Worm (Caenorhabditis elegans) whole organism, L4 larva: ENCODE data around the gene F07C3.2.

Source experiments
- D1046.2 ChIP-seq: fragments of 200-800 bp; sonication (Bioruptor generic); IDR thresholded peaks from 2 replicates; pipeline ENCODE4 v1.3.6; 2022; ENCODE audit warnings: missing genetic modification characterization, missing compliant biosample characterization
- F49E8.2 ChIP-seq: sonication (generic microtip); optimal IDR thresholded peaks from 2 replicates; lab custom pipeline; 2016; ENCODE audit warnings: missing compliant biosample characterization, mild to moderate bottlenecking, missing genetic modification characterization, borderline replicate concordance
- R02D3.7 ChIP-seq: fragments of 150-350 bp; sonication (generic microtip); optimal IDR thresholded peaks from 3 replicates; lab custom pipeline; 2014; ENCODE audit warnings: missing biosample characterization, missing genetic modification characterization
- T20F7.1 ChIP-seq: fragments of 200-800 bp; sonication (Bioruptor generic); optimal IDR thresholded peaks from 2 replicates; lab custom pipeline; 2018; ENCODE audit warnings: mild to moderate bottlenecking, missing genetic modification characterization, missing compliant biosample characterization
- T26A8.4 ChIP-seq: fragments of 200-800 bp; sonication (Bioruptor generic); IDR thresholded peaks from 2 replicates; pipeline ENCODE4 v1.3.6; 2022; ENCODE audit warnings: missing genetic modification characterization, missing compliant biosample characterization
- Y75B8A.6 ChIP-seq: fragments of 200-800 bp; sonication (Bioruptor generic); IDR thresholded peaks from 2 replicates; pipeline ENCODE4 v1.3.6; 2022; ENCODE audit warnings: missing genetic modification reagents, missing genetic modification characterization, missing compliant biosample characterization
- ZK546.5 ChIP-seq, 2 experiments: sonication (generic microtip); optimal IDR thresholded peaks; 2 replicates each; lab custom pipeline; 2017; ENCODE audit warnings: missing biosample characterization in 2 of 2, missing genetic modification characterization in 2 of 2
- ama-1 ChIP-seq: fragments of 150-350 bp; optimal IDR thresholded peaks from 2 replicates; lab custom pipeline; 2014; ENCODE audit warnings: inconsistent platforms, mixed read lengths
- attf-4 ChIP-seq: sonication (generic microtip); optimal IDR thresholded peaks from 3 replicates; lab custom pipeline; 2017; ENCODE audit warnings: missing biosample characterization, missing genetic modification characterization
- ceh-20 ChIP-seq: fragments of 200-800 bp; sonication (Bioruptor generic); IDR thresholded peaks from 2 replicates; pipeline ENCODE4 v1.3.6; 2022; ENCODE audit warnings: missing genetic modification reagents, missing genetic modification characterization, missing compliant biosample characterization
- daf-19 ChIP-seq: fragments of 200-800 bp; sonication (Bioruptor generic); conservative IDR thresholded peaks from 2 replicates; pipeline ENCODE4 v1.3.6; 2022; ENCODE audit warnings: missing genetic modification characterization, missing compliant biosample characterization
- daf-8 ChIP-seq: fragments of 200-800 bp; sonication (Bioruptor generic); IDR thresholded peaks from 2 replicates; pipeline ENCODE4 v1.3.6; 2022; ENCODE audit warnings: missing genetic modification characterization, missing compliant biosample characterization
- dmd-9 ChIP-seq: fragments of 200-800 bp; sonication (Bioruptor generic); IDR thresholded peaks from 2 replicates; pipeline ENCODE4 v1.3.6; 2022; ENCODE audit warnings: missing genetic modification reagents, missing genetic modification characterization, missing compliant biosample characterization
- dpl-1 ChIP-seq: fragments of 150-350 bp; optimal IDR thresholded peaks from 2 replicates; lab custom pipeline; 2014; ENCODE audit warnings: missing biosample characterization, missing genetic modification reagents, missing genetic modification characterization
- duxl-1 ChIP-seq: sonication (generic microtip); optimal IDR thresholded peaks from 2 replicates; lab custom pipeline; 2016; ENCODE audit warnings: mild to moderate bottlenecking, missing genetic modification characterization, moderate library complexity, missing compliant biosample characterization; ENCODE audit not compliant: poor library complexity
- dve-1 ChIP-seq: sonication (generic microtip); optimal IDR thresholded peaks from 2 replicates; lab custom pipeline; 2017; ENCODE audit warnings: antibody characterized with exemption, mild to moderate bottlenecking, missing genetic modification characterization, missing compliant biosample characterization; ENCODE audit not compliant: insufficient read depth
- egl-43 ChIP-seq: fragments of 200-800 bp; sonication (Bioruptor generic); IDR thresholded peaks from 2 replicates; pipeline ENCODE4 v1.3.6; 2022; ENCODE audit warnings: missing genetic modification reagents, missing genetic modification characterization, missing compliant biosample characterization
- fos-1 ChIP-seq: fragments of 150-350 bp; optimal IDR thresholded peaks from 2 replicates; lab custom pipeline; 2014; ENCODE audit warnings: missing biosample characterization, missing genetic modification characterization
- gei-8 ChIP-seq: fragments of 200-800 bp; sonication (Bioruptor generic); optimal IDR thresholded peaks from 2 replicates; lab custom pipeline; 2018; ENCODE audit warnings: mild to moderate bottlenecking, missing genetic modification characterization, missing compliant biosample characterization
- hif-1 ChIP-seq, 2 experiments: sonication (generic microtip); optimal IDR thresholded peaks; 2 replicates each; lab custom pipeline; 2016 to 2017; ENCODE audit warnings: missing compliant biosample characterization in 2 of 2, missing genetic modification characterization in 2 of 2, missing genetic modification reagents in 2 of 2, missing genotype in 2 of 2, mild to moderate bottlenecking in 1 of 2
- hlh-11 ChIP-seq: fragments of 200-800 bp; sonication (Bioruptor generic); optimal IDR thresholded peaks from 2 replicates; lab custom pipeline; 2018; ENCODE audit warnings: mild to moderate bottlenecking, missing genetic modification characterization, missing compliant biosample characterization
- hlh-30 ChIP-seq: sonication (generic microtip); optimal IDR thresholded peaks from 2 replicates; lab custom pipeline; 2017; ENCODE audit warnings: antibody characterized with exemption, mild to moderate bottlenecking, missing genetic modification characterization, missing compliant biosample characterization; ENCODE audit not compliant: insufficient read depth
- jun-1 ChIP-seq: fragments of 150-350 bp; optimal IDR thresholded peaks from 2 replicates; lab custom pipeline; 2014; ENCODE audit warnings: missing biosample characterization, missing genetic modification reagents, missing genetic modification characterization
- lin-13 ChIP-seq: fragments of 150-350 bp; optimal IDR thresholded peaks from 2 replicates; lab custom pipeline; 2014; ENCODE audit warnings: missing biosample characterization, missing genetic modification reagents, missing genetic modification characterization
- lin-15B ChIP-seq: fragments of 150-350 bp; sonication (generic microtip); optimal IDR thresholded peaks from 3 replicates; lab custom pipeline; 2014; ENCODE audit warnings: missing biosample characterization, missing genetic modification characterization
- lin-39 ChIP-seq: fragments of 150-350 bp; optimal IDR thresholded peaks from 2 replicates; lab custom pipeline; 2014; ENCODE audit warnings: missing biosample characterization, missing genetic modification reagents, missing genetic modification characterization
- lir-3 ChIP-seq: sonication (generic microtip); optimal IDR thresholded peaks from 2 replicates; lab custom pipeline; 2016; ENCODE audit warnings: mild to moderate bottlenecking, missing genetic modification characterization, missing compliant biosample characterization
- lsy-2 ChIP-seq, 2 experiments: fragments of 150-350 bp in 1 of 2; sonication (generic microtip) in 1 of 2; optimal IDR thresholded peaks; 2 replicates each; lab custom pipeline; 2014 to 2017; ENCODE audit warnings: missing biosample characterization in 2 of 2, missing genetic modification characterization in 2 of 2
- madf-9 ChIP-seq: fragments of 200-800 bp; sonication (Bioruptor generic); conservative IDR thresholded peaks from 2 replicates; pipeline ENCODE4 v1.3.6; 2022; ENCODE audit warnings: missing genetic modification reagents, missing genetic modification characterization, missing compliant biosample characterization
- mdl-1 ChIP-seq, 2 experiments: fragments of 150-350 bp in 1 of 2; sonication (generic microtip) in 1 of 2; optimal IDR thresholded peaks; 2 replicates each; lab custom pipeline; 2014 to 2017; ENCODE audit warnings: missing biosample characterization in 2 of 2, missing genetic modification characterization in 2 of 2
- mep-1 ChIP-seq: fragments of 150-350 bp; sonication (generic microtip); optimal IDR thresholded peaks from 3 replicates; lab custom pipeline; 2014; ENCODE audit warnings: missing biosample characterization, missing genetic modification characterization
- mxl-2 ChIP-seq: fragments of 200-800 bp; sonication (Bioruptor generic); conservative IDR thresholded peaks from 2 replicates; pipeline ENCODE4 v1.3.6; 2022; ENCODE audit warnings: missing genetic modification reagents, missing genetic modification characterization, missing compliant biosample characterization
- mxl-3 ChIP-seq: fragments of 200-800 bp; sonication (Bioruptor generic); optimal IDR thresholded peaks from 2 replicates; lab custom pipeline; 2018; ENCODE audit warnings: mild to moderate bottlenecking, missing genetic modification characterization, missing compliant biosample characterization
- nhr-10 ChIP-seq: fragments of 150-350 bp; optimal IDR thresholded peaks from 2 replicates; lab custom pipeline; 2014; ENCODE audit warnings: missing biosample characterization, missing genetic modification characterization
- nhr-102 ChIP-seq: sonication (generic microtip); optimal IDR thresholded peaks from 2 replicates; lab custom pipeline; 2016; ENCODE audit warnings: mild to moderate bottlenecking, missing genetic modification characterization, moderate library complexity, missing compliant biosample characterization
- nhr-237 ChIP-seq: sonication (generic microtip); optimal IDR thresholded peaks from 2 replicates; lab custom pipeline; 2017; ENCODE audit warnings: missing biosample characterization, missing genetic modification characterization
- nhr-42 ChIP-seq: fragments of 200-800 bp; sonication (Bioruptor generic); IDR thresholded peaks from 2 replicates; pipeline ENCODE4 v1.3.6; 2022; ENCODE audit warnings: missing genetic modification characterization, missing compliant biosample characterization
- nhr-6 ChIP-seq: fragments of 150-350 bp; optimal IDR thresholded peaks from 2 replicates; lab custom pipeline; 2014; ENCODE audit warnings: missing biosample characterization, missing genetic modification characterization
- nhr-76 ChIP-seq: fragments of 150-350 bp; optimal IDR thresholded peaks from 2 replicates; lab custom pipeline; 2014; ENCODE audit warnings: missing biosample characterization, missing genetic modification characterization
- php-3 ChIP-seq: fragments of 200-800 bp; sonication (Bioruptor generic); IDR thresholded peaks from 2 replicates; pipeline ENCODE4 v1.3.6; 2022; ENCODE audit warnings: missing genetic modification reagents, missing genetic modification characterization, missing compliant biosample characterization
- rbr-2 ChIP-seq: sonication (generic microtip); optimal IDR thresholded peaks from 2 replicates; lab custom pipeline; 2016; ENCODE audit warnings: missing genotype, missing genetic modification characterization, missing compliant biosample characterization
- saeg-2 ChIP-seq: fragments of 200-800 bp; sonication (Bioruptor generic); IDR thresholded peaks from 2 replicates; pipeline ENCODE4 v1.3.6; 2022; ENCODE audit warnings: missing genetic modification reagents, missing genetic modification characterization, missing compliant biosample characterization
- snpc-1.2 ChIP-seq: fragments of 200-800 bp; sonication (Bioruptor generic); IDR thresholded peaks from 2 replicates; pipeline ENCODE4 v1.3.6; 2022; ENCODE audit warnings: missing genetic modification reagents, missing genetic modification characterization, missing compliant biosample characterization
- snpc-4 ChIP-seq: fragments of 150-350 bp; optimal IDR thresholded peaks from 2 replicates; lab custom pipeline; 2014; ENCODE audit warnings: missing biosample characterization, missing genetic modification characterization
- spr-1 ChIP-seq: sonication (generic microtip); optimal IDR thresholded peaks from 2 replicates; lab custom pipeline; 2016; ENCODE audit warnings: mild to moderate bottlenecking, missing genetic modification characterization, missing compliant biosample characterization
- tag-97 ChIP-seq: fragments of 200-800 bp; sonication (Bioruptor generic); IDR thresholded peaks from 2 replicates; pipeline ENCODE4 v1.3.6; 2022; ENCODE audit warnings: missing genetic modification characterization, missing compliant biosample characterization
- tra-1 ChIP-seq: fragments of 200-800 bp; sonication (Bioruptor generic); IDR thresholded peaks from 2 replicates; pipeline ENCODE4 v1.3.6; 2022; ENCODE audit warnings: missing genetic modification reagents, missing genetic modification characterization, missing compliant biosample characterization
- unc-130 ChIP-seq: sonication (generic microtip); optimal IDR thresholded peaks from 2 replicates; lab custom pipeline; 2016; ENCODE audit warnings: missing genetic modification reagents, missing genetic modification characterization, missing compliant biosample characterization
- unc-39 ChIP-seq: sonication (generic microtip); optimal IDR thresholded peaks from 2 replicates; lab custom pipeline; 2017; ENCODE audit warnings: missing biosample characterization, missing genetic modification characterization
- zfp-3 ChIP-seq: fragments of 200-800 bp; sonication (Bioruptor generic); conservative IDR thresholded peaks from 2 replicates; pipeline ENCODE4 v1.3.6; 2022; ENCODE audit warnings: missing genetic modification reagents, missing genetic modification characterization, missing compliant biosample characterization
- zip-2 ChIP-seq: fragments of 150-350 bp; optimal IDR thresholded peaks from 2 replicates; lab custom pipeline; 2014; ENCODE audit warnings: missing biosample characterization, missing genetic modification characterization
- ztf-11 ChIP-seq: fragments of 150-350 bp; optimal IDR thresholded peaks from 2 replicates; lab custom pipeline; 2014; ENCODE audit warnings: missing biosample characterization, missing genetic modification characterization
- ztf-7 ChIP-seq: fragments of 150-350 bp; optimal IDR thresholded peaks from 2 replicates; lab custom pipeline; 2014; ENCODE audit warnings: missing biosample characterization, missing genetic modification characterization

Gene F07C3.2

DNA sequence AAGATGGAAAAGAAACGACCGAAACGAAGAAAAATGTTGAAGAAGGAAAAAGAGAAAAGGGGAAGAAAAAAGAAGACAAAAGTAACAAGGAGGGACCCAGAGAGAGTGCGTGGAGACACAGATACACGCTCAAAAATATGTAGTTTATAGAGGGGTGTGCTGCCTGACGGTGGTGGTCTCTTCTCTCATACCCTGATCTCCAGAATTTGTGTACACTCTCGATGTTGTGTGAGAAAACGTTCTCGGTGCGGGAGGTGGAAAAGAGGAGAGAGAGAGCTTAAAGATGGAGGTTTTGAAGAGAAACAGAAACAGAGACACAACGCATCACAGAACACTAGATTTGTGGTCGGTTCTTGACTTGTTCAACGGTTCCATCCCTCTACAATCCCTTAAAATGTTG lies 47.7 kb downstream of the F07C3.2 start (continued):
- TF ChIP-seq zfp-3 (GFP tag; lab: Robert Waterston, UW) (no peak), mxl-2 (GFP tag; lab: Robert Waterston, UW) (no peak), D1046.2 (no peak), nhr-42 (GFP tag; lab: Robert Waterston, UW) (no peak), fos-1 (tag; lab: Kevin White, UChicago) (no peak), nhr-10 (tag; lab: Kevin White, UChicago) (no peak), snpc-4 (no peak), spr-1 (no peak), nhr-6 (no peak), nhr-76 (tag; lab: Kevin White, UChicago) (no peak), unc-130 (GFP tag; lab: Kevin White, UChicago) (no peak), mdl-1 (tag; optimal IDR thresholded peaks at IDR 0.05; lab: Kevin White, UChicago) (peak; percentile 79 to 83), daf-19 (GFP tag; lab: Robert Waterston, UW) (no peak), hlh-11 (peak; percentile 87), dmd-9 (GFP tag; lab: Robert Waterston, UW) (no peak), mxl-3 (GFP tag; lab: Kevin White, UChicago) (peak; percentile 66), egl-43 (GFP tag; lab: Robert Waterston, UW) (no peak), dpl-1 (GFP tag; lab: Kevin White, UChicago) (peak; percentile 16), duxl-1 (tag; lab: Kevin White, UChicago) (no peak), hif-1 (tag; optimal IDR thresholded peaks at IDR 0.05; lab: Kevin White, UChicago) (peak in 1 of 2 experiments; percentile 57), lin-39 (tag; lab: Kevin White, UChicago) (no peak), snpc-1.2 (GFP tag; lab: Robert Waterston, UW) (no peak), madf-9 (no peak), daf-8 (GFP tag; lab: Robert Waterston, UW) (no peak), hlh-30 (tag; lab: Kevin White, UChicago) (peak; percentile 55), lin-15B (tag; lab: Kevin White, UChicago) (no peak), ZK546.5 (tag; optimal IDR thresholded peaks at IDR 0.05; lab: Kevin White, UChicago) (no peak), ztf-7 (no peak), dve-1 (tag; lab: Kevin White, UChicago) (peak; percentile 61), jun-1 (tag; lab: Kevin White, UChicago) (no peak), attf-4 (tag; lab: Kevin White, UChicago) (no peak), unc-39 (no peak), php-3 (GFP tag; lab: Robert Waterston, UW) (no peak), rbr-2 (peak; percentile 75), nhr-237 (tag; lab: Kevin White, UChicago) (no peak), saeg-2 (GFP tag; lab: Robert Waterston, UW) (no peak), ama-1 (no peak), lsy-2 (tag; optimal IDR thresholded peaks at IDR 0.05; lab: Kevin White, UChicago) (peak; percentile 62 to 71), tra-1 (GFP tag; lab: Robert Waterston, UW) (0 out of 2 replicates have a peak, but pooled peaks have one; percentile 23), ztf-11 (tag; lab: Kevin White, UChicago) (no peak), R02D3.7 (tag; lab: Kevin White, UChicago) (no peak), mep-1 (tag; lab: Kevin White, UChicago) (peak; percentile 74), lin-13 (GFP tag; lab: Kevin White, UChicago) (no peak), T26A8.4 (GFP tag; lab: Robert Waterston, UW) (no peak), F49E8.2 (tag; lab: Kevin White, UChicago) (no peak), T20F7.1 (GFP tag; lab: Kevin White, UChicago) (no peak), gei-8 (GFP tag; lab: Kevin White, UChicago) (no peak), Y75B8A.6 (GFP tag; lab: Robert Waterston, UW) (no peak), lir-3 (tag; lab: Kevin White, UChicago) (no peak), tag-97 (no peak), ceh-20 (GFP tag; lab: Robert Waterston, UW) (0 out of 2 replicates have a peak, but pooled peaks have one; percentile 43), zip-2 (tag; lab: Kevin White, UChicago) (no peak), nhr-102 (no peak)
